Fruit fly (Drosophila melanogaster): ENCODE results near the gene CG6996.
A peak's percentile ranks its signal among the peaks of the same experiment; 100 is the strongest.

Gene CG6996

dm6 chr3L:20203587-20203986 is 3.7 kb upstream of the CG6996 start, which contains the start of gene CG7298:
Gene CG7298, minus strand, starts transcription at chr3L:20203687.
- TF ChIP-seq CG11617 (GFP tag; optimal IDR thresholded peaks at IDR 0.05) = no peak
- no peak for TF ChIP-seq CG33017 (tag; optimal IDR thresholded peaks at IDR 0.05)
- no peak for TF ChIP-seq toe (GFP tag; optimal IDR thresholded peaks at IDR 0.05)
- TF ChIP-seq tj (GFP tag; optimal IDR thresholded peaks at IDR 0.05) = no peak
- TF ChIP-seq CG12768 (GFP tag; optimal IDR thresholded peaks at IDR 0.05) = no peak
- TF ChIP-seq ovo (GFP tag; optimal IDR thresholded peaks at IDR 0.05) = no peak
- TF ChIP-seq cnc (optimal IDR thresholded peaks at IDR 0.05) = no peak
- TF ChIP-seq kay (GFP tag; ENCODE audit: borderline replicate concordance) = no peak
- TF ChIP-seq CG7045 (GFP tag; optimal IDR thresholded peaks at IDR 0.05) = no peak
- no peak for TF ChIP-seq cic (GFP tag; optimal IDR thresholded peaks at IDR 0.05)
- TF ChIP-seq Hr96 (GFP tag; optimal IDR thresholded peaks at IDR 0.05) = no peak
- no peak for TF ChIP-seq pad (GFP tag; optimal IDR thresholded peaks at IDR 0.05)
- no peak for TF ChIP-seq bab1 (GFP tag; optimal IDR thresholded peaks at IDR 0.05)
- TF ChIP-seq CG1620 (GFP tag; optimal IDR thresholded peaks at IDR 0.05) = no peak
- no peak for TF ChIP-seq CG7101 (tag; optimal IDR thresholded peaks at IDR 0.05)
- no peak for TF ChIP-seq CG14711 (tag; optimal IDR thresholded peaks at IDR 0.05)

- TF ChIP-seq CG1620 (GFP tag; optimal IDR thresholded peaks at IDR 0.05) (no peak), CG33017 (tag; optimal IDR thresholded peaks at IDR 0.05) (no peak)
These were observed 1.4 kb upstream of the CG6996 start, which contains the start of gene CG7290 for dm6 chr3L:20205946-20206345. Gene CG7290, minus strand, starts transcription at chr3L:20206046.

- TF ChIP-seq CG5204 (GFP tag; optimal IDR thresholded peaks at IDR 0.05) (no peak), bab1 (GFP tag; optimal IDR thresholded peaks at IDR 0.05) (no peak), cic (GFP tag; optimal IDR thresholded peaks at IDR 0.05) (peak; percentile 32)
These were observed 1.8 kb downstream of the CG6996 start for dm6 chr3L:20209092-20209491.

dm6 chr3L:20209896-20210295 is 2.6 kb downstream of the CG6996 start:
- TF ChIP-seq kay (GFP tag; ENCODE audit: borderline replicate concordance) = no peak
- no peak for TF ChIP-seq CG11617 (GFP tag; optimal IDR thresholded peaks at IDR 0.05)
- no peak for TF ChIP-seq CG1620 (GFP tag; optimal IDR thresholded peaks at IDR 0.05)
- no peak for TF ChIP-seq CG12768 (GFP tag; optimal IDR thresholded peaks at IDR 0.05)
- TF ChIP-seq Clk (GFP tag; optimal IDR thresholded peaks at IDR 0.05) = no peak
- TF ChIP-seq CG33017 (tag; optimal IDR thresholded peaks at IDR 0.05) = no peak
- TF ChIP-seq CG14711 (tag; optimal IDR thresholded peaks at IDR 0.05) = no peak
- no peak for TF ChIP-seq cic (GFP tag; optimal IDR thresholded peaks at IDR 0.05)
- TF ChIP-seq Hr96 (GFP tag; optimal IDR thresholded peaks at IDR 0.05) = no peak
- no peak for TF ChIP-seq CG5204 (GFP tag; optimal IDR thresholded peaks at IDR 0.05)
- no peak for TF ChIP-seq toe (GFP tag; optimal IDR thresholded peaks at IDR 0.05)
- TF ChIP-seq Mnt (GFP tag; optimal IDR thresholded peaks at IDR 0.05) = no peak
- TF ChIP-seq cnc (optimal IDR thresholded peaks at IDR 0.05) = no peak
- TF ChIP-seq pad (GFP tag; optimal IDR thresholded peaks at IDR 0.05) = no peak
- no peak for TF ChIP-seq CG7101 (tag; optimal IDR thresholded peaks at IDR 0.05)
- TF ChIP-seq CG7045 (GFP tag; optimal IDR thresholded peaks at IDR 0.05) = no peak

- no peak for TF ChIP-seq CG7045 (GFP tag; optimal IDR thresholded peaks at IDR 0.05)
These were observed 4.7 kb downstream of the CG6996 start, which contains the start of gene CG7017 for dm6 chr3L:20212022-20212421. Gene CG7017, minus strand, starts transcription at chr3L:20212122.

dm6 chr3L:20220374-20220773 is 13.0 kb downstream of the CG6996 start, which contains the start of gene CG6933:
Gene CG6933, minus strand, starts transcription at chr3L:20220420.
- TF ChIP-seq Clk (GFP tag; optimal IDR thresholded peaks at IDR 0.05) = no peak
- TF ChIP-seq toe (GFP tag; optimal IDR thresholded peaks at IDR 0.05) = no peak
- no peak for TF ChIP-seq CG1620 (GFP tag; optimal IDR thresholded peaks at IDR 0.05)
- no peak for TF ChIP-seq CG33017 (tag; optimal IDR thresholded peaks at IDR 0.05)
- no peak for TF ChIP-seq Mnt (GFP tag; optimal IDR thresholded peaks at IDR 0.05)
- TF ChIP-seq CG11617 (GFP tag; optimal IDR thresholded peaks at IDR 0.05) = no peak
- TF ChIP-seq tj (GFP tag; optimal IDR thresholded peaks at IDR 0.05) = no peak
- no peak for TF ChIP-seq CG7045 (GFP tag; optimal IDR thresholded peaks at IDR 0.05)
- no peak for TF ChIP-seq bab1 (GFP tag; optimal IDR thresholded peaks at IDR 0.05)
- no peak for TF ChIP-seq ovo (GFP tag; optimal IDR thresholded peaks at IDR 0.05)
- TF ChIP-seq pad (GFP tag; optimal IDR thresholded peaks at IDR 0.05) = no peak
- no peak for TF ChIP-seq Hr96 (GFP tag; optimal IDR thresholded peaks at IDR 0.05)
- no peak for TF ChIP-seq Crg-1 (GFP tag; optimal IDR thresholded peaks at IDR 0.05)
- no peak for TF ChIP-seq CG14711 (tag; optimal IDR thresholded peaks at IDR 0.05)
- no peak for TF ChIP-seq CG12768 (GFP tag; optimal IDR thresholded peaks at IDR 0.05)
- TF ChIP-seq kay (GFP tag; ENCODE audit: borderline replicate concordance) = no peak
- no peak for TF ChIP-seq CG5204 (GFP tag; optimal IDR thresholded peaks at IDR 0.05)

dm6 chr3L:20220918-20221317 is 13.6 kb downstream of the CG6996 start:
- TF ChIP-seq CG5204 (GFP tag; optimal IDR thresholded peaks at IDR 0.05) (no peak), Mnt (GFP tag; optimal IDR thresholded peaks at IDR 0.05) (no peak)

dm6 chr3L:20221412-20221864 is 14.1 kb downstream of the CG6996 start, which contains the start of gene CG17145:
Gene CG17145, plus strand, starts transcription at chr3L:20221814.
- TF ChIP-seq Clk (GFP tag; optimal IDR thresholded peaks at IDR 0.05) (no peak), CG5204 (GFP tag; optimal IDR thresholded peaks at IDR 0.05) (no peak)
